Worm (Caenorhabditis elegans) whole organism, L4 larva: Measurements from ENCODE around the gene mtm-6.

Experiments
- F26F4.8 ChIP-seq: fragments of 200-800 bp; sonication (Bioruptor generic); conservative IDR thresholded peaks from 2 replicates; pipeline ENCODE4 v1.3.6; 2022; ENCODE audit warnings: missing genetic modification characterization, missing compliant biosample characterization
- ZK546.5 ChIP-seq, 2 experiments: sonication (generic microtip); optimal IDR thresholded peaks; 2 replicates each; lab custom pipeline; 2017; ENCODE audit warnings: missing biosample characterization in 2 of 2, missing genetic modification characterization in 2 of 2
- nhr-237 ChIP-seq: sonication (generic microtip); optimal IDR thresholded peaks from 2 replicates; lab custom pipeline; 2017; ENCODE audit warnings: missing biosample characterization, missing genetic modification characterization
- nhr-25 ChIP-seq: sonication (generic microtip); optimal IDR thresholded peaks from 2 replicates; lab custom pipeline; 2017; ENCODE audit warnings: missing genetic modification characterization, mild to moderate bottlenecking, missing compliant biosample characterization, antibody characterized with exemption, moderate library complexity, borderline replicate concordance; ENCODE audit not compliant: insufficient read depth
- nhr-28 ChIP-seq: fragments of 150-350 bp; optimal IDR thresholded peaks from 2 replicates; lab custom pipeline; 2014; ENCODE audit warnings: missing biosample characterization, missing genetic modification characterization
- snpc-4 ChIP-seq: fragments of 150-350 bp; optimal IDR thresholded peaks from 2 replicates; lab custom pipeline; 2014; ENCODE audit warnings: missing biosample characterization, missing genetic modification characterization
- ztf-11 ChIP-seq: fragments of 150-350 bp; optimal IDR thresholded peaks from 2 replicates; lab custom pipeline; 2014; ENCODE audit warnings: missing biosample characterization, missing genetic modification characterization

- TF ChIP-seq snpc-4, result no peak
- no peak for TF ChIP-seq nhr-237 (tag; lab: Kevin White, UChicago)
- no peak for TF ChIP-seq ztf-11 (tag; lab: Kevin White, UChicago)
- no peak for TF ChIP-seq F26F4.8 (GFP tag; lab: Robert Waterston, UW)
- TF ChIP-seq ZK546.5 (tag; optimal IDR thresholded peaks at IDR 0.05; lab: Kevin White, UChicago), result no peak
- TF ChIP-seq nhr-25 (tag; lab: Kevin White, UChicago), result no peak
- no peak for TF ChIP-seq nhr-28
Measured at ce11 chrIII:13395262-13395661, 48.4 kb downstream of the mtm-6 start, which contains the start of gene F11F1.1.
